Worm (Caenorhabditis elegans) whole organism, L2 larva: ENCODE measurements around the gene parn-1.

Experiments
- F13H6.1 ChIP-seq: sonication (generic microtip); optimal IDR thresholded peaks from 2 replicates; lab custom pipeline; 2016; ENCODE audit warnings: missing genetic modification characterization, missing compliant biosample characterization
- R02D3.7 ChIP-seq: fragments of 150-350 bp; optimal IDR thresholded peaks from 2 replicates; lab custom pipeline; 2014; ENCODE audit warnings: missing biosample characterization, missing genetic modification characterization
- Y55F3AM.14 ChIP-seq: fragments of 200-800 bp; sonication (Bioruptor generic); optimal IDR thresholded peaks from 2 replicates; lab custom pipeline; 2018; ENCODE audit warnings: mild to moderate bottlenecking, missing genetic modification characterization, missing compliant biosample characterization
- alr-1 ChIP-seq: fragments of 150-350 bp; optimal IDR thresholded peaks from 2 replicates; lab custom pipeline; 2014; ENCODE audit warnings: missing biosample characterization, missing genetic modification characterization
- aly-2 ChIP-seq: fragments of 150-350 bp; optimal IDR thresholded peaks from 2 replicates; lab custom pipeline; 2014; ENCODE audit warnings: missing biosample characterization, missing genetic modification characterization
- ama-1 ChIP-seq: fragments of 150-350 bp; optimal IDR thresholded peaks from 2 replicates; lab custom pipeline; 2018; ENCODE audit warnings: inconsistent platforms
- blmp-1 ChIP-seq: sonication (generic microtip); optimal IDR thresholded peaks from 2 replicates; lab custom pipeline; 2017; ENCODE audit warnings: missing genetic modification characterization, mild to moderate bottlenecking, missing compliant biosample characterization, antibody characterized with exemption, moderate library complexity; ENCODE audit not compliant: insufficient read depth
- ceh-16 ChIP-seq: fragments of 150-350 bp; optimal IDR thresholded peaks from 2 replicates; lab custom pipeline; 2014; ENCODE audit warnings: missing biosample characterization, missing genetic modification characterization
- ceh-82 ChIP-seq: fragments of 150-350 bp; optimal IDR thresholded peaks from 2 replicates; lab custom pipeline; 2014; ENCODE audit warnings: missing biosample characterization, missing genetic modification characterization
- crh-2 ChIP-seq: sonication (generic microtip); optimal IDR thresholded peaks from 2 replicates; lab custom pipeline; 2017; ENCODE audit warnings: missing biosample characterization, missing genetic modification characterization
- dmd-4 ChIP-seq: sonication (generic microtip); optimal IDR thresholded peaks from 2 replicates; lab custom pipeline; 2017; ENCODE audit warnings: missing biosample characterization, missing genetic modification characterization
- elt-3 ChIP-seq: sonication (generic microtip); optimal IDR thresholded peaks from 2 replicates; lab custom pipeline; 2017; ENCODE audit warnings: missing biosample characterization, missing genetic modification characterization
- fos-1 ChIP-seq: fragments of 150-350 bp; optimal IDR thresholded peaks from 2 replicates; lab custom pipeline; 2014; ENCODE audit warnings: missing biosample characterization, missing genetic modification characterization
- lin-11 ChIP-seq: fragments of 150-350 bp; sonication (generic microtip); optimal IDR thresholded peaks from 2 replicates; lab custom pipeline; 2014; ENCODE audit warnings: missing biosample characterization, missing genetic modification characterization, inconsistent platforms, mixed read lengths
- lin-13 ChIP-seq: fragments of 150-350 bp; optimal IDR thresholded peaks from 2 replicates; lab custom pipeline; 2014; ENCODE audit warnings: missing biosample characterization, missing genetic modification reagents, missing genetic modification characterization
- lin-39 ChIP-seq: fragments of 150-350 bp; optimal IDR thresholded peaks from 2 replicates; lab custom pipeline; 2014; ENCODE audit warnings: missing biosample characterization, missing genetic modification reagents, missing genetic modification characterization
- mab-5 ChIP-seq: fragments of 150-350 bp; optimal IDR thresholded peaks from 2 replicates; lab custom pipeline; 2014; ENCODE audit warnings: missing biosample characterization, missing genetic modification characterization
- mbf-1 ChIP-seq: sonication (generic microtip); optimal IDR thresholded peaks from 2 replicates; lab custom pipeline; 2017; ENCODE audit warnings: missing biosample characterization, missing genetic modification characterization
- mdl-1 ChIP-seq, 2 experiments: fragments of 150-350 bp in 1 of 2; sonication (generic microtip) in 1 of 2; optimal IDR thresholded peaks; 2 replicates each; lab custom pipeline; 2017; ENCODE audit warnings: missing biosample characterization in 2 of 2, missing genetic modification characterization in 2 of 2
- nhr-10 ChIP-seq: sonication (generic microtip); optimal IDR thresholded peaks from 2 replicates; lab custom pipeline; 2017; ENCODE audit warnings: missing biosample characterization, missing genetic modification characterization
- nhr-11 ChIP-seq: fragments of 150-350 bp; optimal IDR thresholded peaks from 2 replicates; lab custom pipeline; 2014; ENCODE audit warnings: missing biosample characterization, missing genetic modification characterization
- nhr-12 ChIP-seq: fragments of 150-350 bp; optimal IDR thresholded peaks from 2 replicates; lab custom pipeline; 2014; ENCODE audit warnings: missing biosample characterization, missing genetic modification characterization
- nhr-129 ChIP-seq: fragments of 150-350 bp; optimal IDR thresholded peaks from 2 replicates; lab custom pipeline; 2014; ENCODE audit warnings: missing biosample characterization, missing genetic modification characterization
- nhr-23 ChIP-seq: fragments of 150-350 bp; optimal IDR thresholded peaks from 2 replicates; lab custom pipeline; 2014; ENCODE audit warnings: missing biosample characterization, missing genetic modification reagents, missing genetic modification characterization
- nhr-237 ChIP-seq: fragments of 150-350 bp; optimal IDR thresholded peaks from 2 replicates; lab custom pipeline; 2014; ENCODE audit warnings: missing biosample characterization, missing genetic modification characterization
- sem-4 ChIP-seq: fragments of 150-350 bp; optimal IDR thresholded peaks from 2 replicates; lab custom pipeline; 2014; ENCODE audit warnings: missing biosample characterization, missing genetic modification reagents, missing genetic modification characterization
- skn-1 ChIP-seq: sonication (generic microtip); optimal IDR thresholded peaks from 2 replicates; lab custom pipeline; 2017; ENCODE audit warnings: missing biosample characterization, missing genetic modification characterization
- sma-9 ChIP-seq, 2 experiments: fragments of 150-350 bp in 1 of 2; sonication (generic microtip) in 1 of 2; optimal IDR thresholded peaks; 2 replicates each; lab custom pipeline; 2014 to 2016; ENCODE audit warnings: missing genetic modification characterization in 2 of 2, mild to moderate bottlenecking in 1 of 2, missing biosample characterization in 1 of 2, missing compliant biosample characterization in 1 of 2, missing genetic modification reagents in 1 of 2, moderate library complexity in 1 of 2
- unc-39 ChIP-seq: fragments of 150-350 bp; optimal IDR thresholded peaks from 2 replicates; lab custom pipeline; 2014; ENCODE audit warnings: missing biosample characterization, missing genetic modification characterization
- unc-55 ChIP-seq: fragments of 150-350 bp; sonication (generic microtip); optimal IDR thresholded peaks from 3 replicates; lab custom pipeline; 2014; ENCODE audit warnings: missing biosample characterization, missing genetic modification reagents, missing genetic modification characterization
- unc-62 ChIP-seq: fragments of 150-350 bp; optimal IDR thresholded peaks from 2 replicates; lab custom pipeline; 2014; ENCODE audit warnings: missing biosample characterization, missing genetic modification reagents, missing genetic modification characterization
- zag-1 ChIP-seq: fragments of 150-350 bp; optimal IDR thresholded peaks from 2 replicates; lab custom pipeline; 2014; ENCODE audit warnings: missing biosample characterization, missing genetic modification characterization
- ztf-1 ChIP-seq: fragments of 200-800 bp; sonication (Bioruptor generic); conservative IDR thresholded peaks from 2 replicates; pipeline ENCODE4 v1.3.6; 2022; ENCODE audit warnings: missing genetic modification characterization, missing compliant biosample characterization
- ztf-11 ChIP-seq: sonication (generic microtip); optimal IDR thresholded peaks from 2 replicates; lab custom pipeline; 2017; ENCODE audit warnings: missing biosample characterization, missing genetic modification characterization
- ztf-4 ChIP-seq: fragments of 150-350 bp; optimal IDR thresholded peaks from 2 replicates; lab custom pipeline; 2014; ENCODE audit warnings: missing biosample characterization, missing genetic modification characterization

parn-1 gene

ce11 chrV:12683205-12683604 lies 11.8 kb downstream of the parn-1 start:
- TF ChIP-seq ama-1 (lab: Kevin White, UChicago) (no peak), ztf-11 (tag; lab: Kevin White, UChicago) (no peak), fos-1 (tag; lab: Kevin White, UChicago) (peak; percentile 3), nhr-129 (tag; lab: Kevin White, UChicago) (no peak), F13H6.1 (tag; lab: Kevin White, UChicago) (no peak)
- TF ChIP-seq, all 48 proteins: peak for 1

- TF ChIP-seq aly-2 (no peak), alr-1 (tag; lab: Kevin White, UChicago) (no peak), nhr-11 (tag; lab: Kevin White, UChicago) (no peak), sem-4 (no peak), fos-1 (tag; lab: Kevin White, UChicago) (no peak), nhr-23 (tag; lab: Kevin White, UChicago) (no peak), ztf-11 (tag; lab: Kevin White, UChicago) (no peak), elt-3 (no peak), lin-11 (tag; lab: Kevin White, UChicago) (no peak), sma-9 (GFP tag; optimal IDR thresholded peaks at IDR 0.05; lab: Kevin White, UChicago) (no peak), sma-9 (tag; optimal IDR thresholded peaks at IDR 0.05; lab: Kevin White, UChicago) (no peak)
Measured at ce11 chrV:12679807-12680206, 15.2 kb downstream of the parn-1 start, which contains the start of gene frpr-15. TSS of gene frpr-15 (plus strand) at chrV:12680107.

- TF ChIP-seq fos-1 (tag; lab: Kevin White, UChicago) (no peak), blmp-1 (tag; lab: Kevin White, UChicago) (no peak), ztf-4 (tag; lab: Kevin White, UChicago) (no peak), nhr-237 (no peak), mab-5 (tag; lab: Kevin White, UChicago) (no peak), alr-1 (tag; lab: Kevin White, UChicago) (no peak), nhr-23 (tag; lab: Kevin White, UChicago) (no peak), lin-13 (GFP tag; lab: Kevin White, UChicago) (no peak), Y55F3AM.14 (no peak), nhr-12 (tag; lab: Kevin White, UChicago) (no peak), dmd-4 (tag; lab: Kevin White, UChicago) (no peak), lin-11 (tag; lab: Kevin White, UChicago) (no peak), sem-4 (no peak)
Measured at ce11 chrV:12679292-12679691, 15.8 kb downstream of the parn-1 start.

ce11 chrV:12676299-12676698 lies 18.8 kb downstream of the parn-1 start:
- TF ChIP-seq mbf-1 (tag; lab: Kevin White, UChicago) (no peak), lin-13 (GFP tag; lab: Kevin White, UChicago) (no peak), ceh-16 (tag; lab: Kevin White, UChicago) (no peak), sma-9 (GFP tag; optimal IDR thresholded peaks at IDR 0.05; lab: Kevin White, UChicago) (no peak), sma-9 (tag; optimal IDR thresholded peaks at IDR 0.05; lab: Kevin White, UChicago) (no peak), unc-55 (GFP tag; lab: Kevin White, UChicago) (no peak), unc-39 (no peak), R02D3.7 (tag; lab: Kevin White, UChicago) (no peak), Y55F3AM.14 (no peak), mab-5 (tag; lab: Kevin White, UChicago) (no peak), fos-1 (tag; lab: Kevin White, UChicago) (no peak), ama-1 (lab: Kevin White, UChicago) (no peak), nhr-10 (tag; lab: Kevin White, UChicago) (no peak), elt-3 (no peak), dmd-4 (tag; lab: Kevin White, UChicago) (no peak)

- TF ChIP-seq unc-55 (GFP tag; lab: Kevin White, UChicago) (no peak), R02D3.7 (tag; lab: Kevin White, UChicago) (no peak), ceh-82 (no peak), F13H6.1 (tag; lab: Kevin White, UChicago) (no peak), nhr-10 (tag; lab: Kevin White, UChicago) (no peak)
Measured at ce11 chrV:12673745-12674144, 21.3 kb downstream of the parn-1 start.

- TF ChIP-seq skn-1 (no peak), ceh-16 (tag; lab: Kevin White, UChicago) (no peak), blmp-1 (tag; lab: Kevin White, UChicago) (no peak), elt-3 (no peak), dmd-4 (tag; lab: Kevin White, UChicago) (no peak), crh-2 (tag; lab: Kevin White, UChicago) (no peak), lin-11 (tag; lab: Kevin White, UChicago) (no peak), mdl-1 (tag; optimal IDR thresholded peaks at IDR 0.05; lab: Kevin White, UChicago) (no peak), unc-55 (GFP tag; lab: Kevin White, UChicago) (no peak), fos-1 (tag; lab: Kevin White, UChicago) (no peak), mab-5 (tag; lab: Kevin White, UChicago) (no peak), nhr-10 (tag; lab: Kevin White, UChicago) (no peak), sem-4 (no peak), ztf-1 (GFP tag; lab: Robert Waterston, UW) (no peak), R02D3.7 (tag; lab: Kevin White, UChicago) (no peak), Y55F3AM.14 (no peak), zag-1 (tag; lab: Kevin White, UChicago) (no peak), lin-39 (tag; lab: Kevin White, UChicago) (no peak), unc-62 (GFP tag; lab: Kevin White, UChicago) (no peak)
Measured at ce11 chrV:12670607-12671006, 24.4 kb downstream of the parn-1 start, which contains the start of gene srx-116. TSS of gene srx-116 (plus strand) at chrV:12670907.
